Fruit fly (Drosophila melanogaster): Measurements from ENCODE around the gene CG3008.

Gene CG3008

DNA sequence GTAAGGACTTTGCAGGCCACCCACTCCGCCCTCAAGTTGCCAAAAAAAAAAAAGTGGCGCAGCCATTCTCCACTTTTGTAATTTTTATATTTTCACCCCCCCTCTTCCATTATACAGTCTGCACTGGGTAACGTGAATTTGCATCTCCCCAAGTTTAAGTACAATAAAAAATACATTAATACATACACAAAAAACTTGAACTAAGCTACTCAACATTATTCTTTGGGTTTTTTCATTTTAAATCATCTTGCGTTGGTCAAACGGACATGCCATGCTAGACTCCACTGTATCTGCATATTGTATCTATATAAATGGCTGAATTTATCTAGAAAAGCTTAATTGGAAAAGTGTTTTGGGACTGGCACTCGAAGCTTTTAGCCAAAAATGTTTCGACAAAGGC, 21.6 kb upstream of the CG3008 start:
- TF ChIP-seq CG7045 (GFP tag; optimal IDR thresholded peaks at IDR 0.05) (no peak), Hr96 (GFP tag; optimal IDR thresholded peaks at IDR 0.05) (no peak), CG5204 (GFP tag; optimal IDR thresholded peaks at IDR 0.05) (no peak), cnc (optimal IDR thresholded peaks at IDR 0.05) (no peak), tj (GFP tag; optimal IDR thresholded peaks at IDR 0.05) (no peak), ovo (GFP tag; optimal IDR thresholded peaks at IDR 0.05) (no peak), CG11617 (GFP tag; optimal IDR thresholded peaks at IDR 0.05) (no peak), CG1620 (GFP tag; optimal IDR thresholded peaks at IDR 0.05) (no peak)

DNA sequence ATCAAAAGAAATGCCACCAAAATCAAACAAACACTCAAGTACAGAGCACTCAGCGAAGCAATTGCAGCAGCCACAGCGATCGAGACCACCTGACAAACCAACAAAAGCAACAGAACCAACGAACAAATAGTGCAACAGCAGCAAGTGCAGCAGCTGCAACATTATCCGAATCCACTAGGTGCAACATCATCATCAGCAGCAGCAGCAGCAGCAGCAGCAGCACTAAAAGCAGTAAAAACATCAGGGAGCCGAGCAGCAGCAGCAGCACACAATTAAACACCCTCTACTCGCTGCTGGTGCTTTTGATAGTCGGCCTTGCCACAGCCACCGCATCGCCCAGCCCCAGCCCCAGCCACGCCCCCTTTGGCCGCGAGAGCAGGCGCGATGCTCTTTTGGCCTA, 17.7 kb upstream of the CG3008 start:
- no peak for TF ChIP-seq cnc (optimal IDR thresholded peaks at IDR 0.05)
- no peak for TF ChIP-seq ovo (GFP tag; optimal IDR thresholded peaks at IDR 0.05)
- TF ChIP-seq bab1 (GFP tag; optimal IDR thresholded peaks at IDR 0.05) = no peak
- TF ChIP-seq Mnt (GFP tag; optimal IDR thresholded peaks at IDR 0.05) = no peak
- TF ChIP-seq CG7101 (tag; optimal IDR thresholded peaks at IDR 0.05) = no peak
- TF ChIP-seq pad (GFP tag; optimal IDR thresholded peaks at IDR 0.05) = no peak
- no peak for TF ChIP-seq kay (GFP tag; ENCODE audit: borderline replicate concordance)
- no peak for TF ChIP-seq toe (GFP tag; optimal IDR thresholded peaks at IDR 0.05)
- no peak for TF ChIP-seq CG7045 (GFP tag; optimal IDR thresholded peaks at IDR 0.05)
- no peak for TF ChIP-seq CG33017 (tag; optimal IDR thresholded peaks at IDR 0.05)

DNA sequence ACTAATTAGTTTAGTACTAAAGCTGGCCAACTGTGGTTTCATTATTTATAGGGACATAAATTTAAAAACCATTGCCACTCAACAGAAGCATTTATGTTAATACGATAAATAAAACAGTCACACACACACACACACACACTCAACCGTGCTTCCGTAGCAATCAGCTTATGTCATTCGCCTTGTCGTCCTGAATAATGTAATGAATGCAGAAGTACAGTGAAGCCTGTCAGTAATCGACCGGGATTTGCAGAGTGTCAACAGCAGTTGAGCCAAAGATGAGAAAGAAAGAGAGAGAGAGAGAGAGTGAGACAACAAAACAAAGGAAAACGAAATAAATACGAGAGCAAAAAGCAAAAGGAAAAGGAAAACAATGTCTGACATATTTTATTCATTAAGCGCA, 14.7 kb upstream of the CG3008 start:
- TF ChIP-seq kay (GFP tag; ENCODE audit: borderline replicate concordance) (no peak), Crg-1 (GFP tag; optimal IDR thresholded peaks at IDR 0.05) (no peak), pad (GFP tag; optimal IDR thresholded peaks at IDR 0.05) (no peak), CG14711 (tag; optimal IDR thresholded peaks at IDR 0.05) (no peak), CG5204 (GFP tag; optimal IDR thresholded peaks at IDR 0.05) (no peak), Hr96 (GFP tag; optimal IDR thresholded peaks at IDR 0.05) (no peak), toe (GFP tag; optimal IDR thresholded peaks at IDR 0.05) (no peak), CG1620 (GFP tag; optimal IDR thresholded peaks at IDR 0.05) (no peak), Mnt (GFP tag; optimal IDR thresholded peaks at IDR 0.05) (no peak), cic (GFP tag; optimal IDR thresholded peaks at IDR 0.05) (no peak), CG7101 (tag; optimal IDR thresholded peaks at IDR 0.05) (no peak), Clk (GFP tag; optimal IDR thresholded peaks at IDR 0.05) (no peak), cnc (optimal IDR thresholded peaks at IDR 0.05) (no peak), CG33017 (tag; optimal IDR thresholded peaks at IDR 0.05) (no peak), CG12768 (GFP tag; optimal IDR thresholded peaks at IDR 0.05) (no peak)

DNA sequence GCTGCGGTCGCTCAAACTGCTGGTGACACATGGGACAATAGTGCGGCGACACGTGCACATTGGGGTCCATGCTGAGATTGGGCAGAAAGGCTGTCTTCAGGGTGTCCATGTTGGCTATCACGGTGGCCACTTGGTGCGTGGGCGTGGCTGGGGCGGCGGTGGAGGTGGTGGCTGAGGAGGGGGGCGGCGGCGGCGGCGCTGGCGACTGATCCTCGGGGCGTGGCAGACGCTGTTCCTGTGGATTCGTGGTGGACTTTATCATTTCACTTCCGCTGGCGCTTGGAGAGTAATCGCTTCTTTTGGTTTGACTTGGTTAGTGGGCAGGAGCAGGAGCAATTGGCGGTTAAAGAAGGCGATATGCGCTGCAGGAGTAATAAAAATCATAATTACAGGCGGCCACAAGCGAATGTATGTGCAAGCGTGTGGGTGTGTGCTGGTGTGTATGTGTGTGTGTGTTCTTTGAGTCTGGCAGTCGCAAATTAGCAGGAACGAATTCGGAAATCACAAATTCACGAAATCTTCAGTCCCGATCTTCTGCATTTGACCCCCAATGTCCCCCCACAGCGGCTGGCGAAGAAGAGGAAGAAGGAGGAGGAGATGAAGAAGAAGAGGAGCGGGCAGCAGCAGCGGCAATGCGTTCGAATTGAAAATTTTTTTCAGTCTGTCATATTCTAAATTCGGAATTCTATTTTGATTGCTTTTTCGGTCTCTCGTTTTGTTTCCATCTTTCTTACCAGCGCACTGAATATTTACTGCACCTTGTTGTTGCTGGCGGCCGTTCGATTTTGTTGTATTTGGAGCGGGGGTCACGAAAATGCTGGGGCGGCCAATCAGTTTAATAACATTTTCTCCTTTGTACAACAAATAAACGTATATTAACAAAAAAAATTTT, 721 bp upstream of the CG3008 start:
- TF ChIP-seq Hr96 (GFP tag; optimal IDR thresholded peaks at IDR 0.05) (no peak), ovo (GFP tag; optimal IDR thresholded peaks at IDR 0.05) (no peak)

DNA sequence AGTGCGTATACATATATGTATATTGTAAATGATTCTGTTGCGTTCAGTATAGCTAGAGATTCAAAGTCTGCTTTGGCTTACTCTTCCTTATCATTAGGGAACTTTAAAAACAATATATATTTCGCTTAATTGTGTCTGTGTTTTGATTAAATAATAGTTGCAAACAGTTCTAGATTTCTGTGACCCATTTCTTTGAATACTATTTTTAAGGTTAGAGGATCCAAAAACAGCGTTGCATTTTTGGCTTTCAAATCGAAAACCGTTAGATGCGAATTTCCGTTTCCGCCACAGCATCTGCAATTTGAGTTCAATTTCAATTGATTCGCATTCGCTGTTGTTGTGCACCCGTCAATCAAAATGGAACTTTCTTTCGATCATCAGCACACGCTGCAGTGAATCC, 3.0 kb downstream of the CG3008 start:
- no peak for TF ChIP-seq CG33017 (tag; optimal IDR thresholded peaks at IDR 0.05)
- no peak for TF ChIP-seq CG1620 (GFP tag; optimal IDR thresholded peaks at IDR 0.05)
- TF ChIP-seq CG14711 (tag; optimal IDR thresholded peaks at IDR 0.05) = no peak
- no peak for TF ChIP-seq CG5204 (GFP tag; optimal IDR thresholded peaks at IDR 0.05)
- TF ChIP-seq kay (GFP tag; ENCODE audit: borderline replicate concordance) = no peak
- TF ChIP-seq bab1 (GFP tag; optimal IDR thresholded peaks at IDR 0.05) = no peak
- TF ChIP-seq pad (GFP tag; optimal IDR thresholded peaks at IDR 0.05) = no peak
- TF ChIP-seq CG11617 (GFP tag; optimal IDR thresholded peaks at IDR 0.05) = no peak
- no peak for TF ChIP-seq CG7101 (tag; optimal IDR thresholded peaks at IDR 0.05)

DNA sequence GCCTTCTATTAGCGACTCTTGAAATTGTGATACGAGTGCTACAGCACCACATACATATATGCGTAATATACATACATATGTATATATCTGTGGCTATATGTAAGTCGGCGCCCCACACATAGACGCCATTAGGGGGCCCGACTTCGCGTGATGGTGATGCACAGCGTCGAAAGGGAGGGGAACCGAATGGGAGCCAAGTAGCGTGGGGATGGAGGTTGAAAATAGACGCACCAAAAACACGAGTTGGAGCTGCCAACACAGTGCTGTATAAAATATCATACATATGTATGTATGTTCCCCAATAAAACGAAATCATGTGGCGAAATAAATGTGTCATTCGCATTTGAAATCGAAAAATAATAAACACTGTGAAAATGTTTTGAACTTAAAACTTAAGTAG, 3.5 kb downstream of the CG3008 start:
- TF ChIP-seq CG1620 (GFP tag; optimal IDR thresholded peaks at IDR 0.05) (no peak), ovo (GFP tag; optimal IDR thresholded peaks at IDR 0.05) (no peak), CG11617 (GFP tag; optimal IDR thresholded peaks at IDR 0.05) (no peak), Mnt (GFP tag; optimal IDR thresholded peaks at IDR 0.05) (no peak), CG7101 (tag; optimal IDR thresholded peaks at IDR 0.05) (no peak), CG14711 (tag; optimal IDR thresholded peaks at IDR 0.05) (no peak), CG33017 (tag; optimal IDR thresholded peaks at IDR 0.05) (no peak), bab1 (GFP tag; optimal IDR thresholded peaks at IDR 0.05) (no peak), cnc (optimal IDR thresholded peaks at IDR 0.05) (no peak), cic (GFP tag; optimal IDR thresholded peaks at IDR 0.05) (no peak)

DNA sequence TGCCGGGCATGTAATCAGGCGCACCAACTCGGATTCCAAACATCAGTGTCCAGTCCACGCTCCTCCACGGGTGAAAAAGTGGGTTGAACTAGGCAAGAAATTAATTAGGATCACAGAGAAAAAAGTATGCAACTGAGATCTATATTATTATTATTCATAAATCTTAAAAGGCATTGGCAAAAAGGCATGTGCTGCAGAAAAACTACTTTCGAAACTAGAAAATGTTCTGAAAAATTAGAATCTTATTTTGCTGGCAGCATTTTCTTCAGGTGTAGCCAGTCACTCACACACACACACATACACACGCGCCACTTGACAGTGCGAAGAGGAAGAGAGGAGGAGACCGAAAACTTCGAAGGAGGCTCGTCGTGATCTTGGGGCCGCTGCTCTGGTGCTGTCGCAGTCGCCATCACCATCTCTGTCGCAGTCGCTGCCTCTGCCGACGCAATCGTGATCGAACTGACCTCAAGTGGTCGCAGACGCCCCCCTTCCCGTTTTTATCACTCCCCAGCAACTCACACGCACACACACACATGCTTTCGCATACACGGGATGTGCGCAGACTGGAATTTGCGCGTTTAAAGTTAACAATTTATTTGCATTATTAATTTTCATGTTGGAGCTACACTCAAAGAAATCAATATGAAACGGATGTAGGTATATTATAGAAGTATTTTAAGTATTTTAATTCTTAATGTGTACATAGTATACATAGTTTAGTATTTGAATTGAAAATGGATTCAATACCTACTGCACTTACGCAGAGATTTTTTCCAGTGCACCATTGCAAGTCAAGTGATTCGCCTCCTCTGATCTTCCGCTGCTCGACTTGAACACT, 4.5 kb downstream of the CG3008 start:
- TF ChIP-seq Mnt (GFP tag; optimal IDR thresholded peaks at IDR 0.05) = no peak
- no peak for TF ChIP-seq pad (GFP tag; optimal IDR thresholded peaks at IDR 0.05)
- TF ChIP-seq bab1 (GFP tag; optimal IDR thresholded peaks at IDR 0.05) = peak; percentile 4
- TF ChIP-seq kay (GFP tag; ENCODE audit: borderline replicate concordance) = no peak
- peak; percentile 42 for TF ChIP-seq CG33017 (tag; optimal IDR thresholded peaks at IDR 0.05)
- TF ChIP-seq CG7101 (tag; optimal IDR thresholded peaks at IDR 0.05) = peak; percentile 19
- no peak for TF ChIP-seq CG5204 (GFP tag; optimal IDR thresholded peaks at IDR 0.05)
- TF ChIP-seq Clk (GFP tag; optimal IDR thresholded peaks at IDR 0.05) = no peak
- no peak for TF ChIP-seq tj (GFP tag; optimal IDR thresholded peaks at IDR 0.05)
- peak; percentile 48 for TF ChIP-seq CG14711 (tag; optimal IDR thresholded peaks at IDR 0.05)
- peak; percentile 5 for TF ChIP-seq CG12768 (GFP tag; optimal IDR thresholded peaks at IDR 0.05)
- TF ChIP-seq cic (GFP tag; optimal IDR thresholded peaks at IDR 0.05) = no peak
- TF ChIP-seq ovo (GFP tag; optimal IDR thresholded peaks at IDR 0.05) = no peak
- TF ChIP-seq CG11617 (GFP tag; optimal IDR thresholded peaks at IDR 0.05) = no peak
- TF ChIP-seq CG7045 (GFP tag; optimal IDR thresholded peaks at IDR 0.05) = peak; percentile 6

Measured in whole organism, adult.